Worm (Caenorhabditis elegans): ENCODE data around the gene F35B12.9.

Gene F35B12.9

DNA sequence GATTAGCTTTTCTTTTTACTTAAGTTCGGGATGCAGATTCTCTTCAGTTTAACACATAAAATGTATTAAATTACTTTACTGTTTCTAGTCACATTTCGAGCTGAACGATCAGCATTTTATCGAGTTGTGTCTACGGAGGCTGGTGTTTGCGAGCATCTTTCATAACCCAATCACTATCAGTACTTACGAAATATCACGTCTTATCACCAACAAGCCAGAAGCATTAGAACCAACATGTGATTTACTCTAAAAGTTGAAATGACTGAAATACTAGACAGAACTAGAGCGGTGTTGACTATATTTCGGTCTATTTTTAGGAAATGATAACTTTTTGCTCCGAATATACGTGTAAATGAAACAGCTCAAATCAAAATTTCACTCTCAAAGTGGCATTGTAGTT, 47.5 kb downstream of the F35B12.9 start (continued):
- TF ChIP-seq dve-1 (tag; optimal IDR thresholded peaks at IDR 0.05): no peak
- no peak for TF ChIP-seq hlh-8 (tag; optimal IDR thresholded peaks at IDR 0.05)
- no peak for TF ChIP-seq pha-4 (tag; optimal IDR thresholded peaks at IDR 0.05)
- no peak for TF ChIP-seq F13H6.1 (tag; optimal IDR thresholded peaks at IDR 0.05)

DNA sequence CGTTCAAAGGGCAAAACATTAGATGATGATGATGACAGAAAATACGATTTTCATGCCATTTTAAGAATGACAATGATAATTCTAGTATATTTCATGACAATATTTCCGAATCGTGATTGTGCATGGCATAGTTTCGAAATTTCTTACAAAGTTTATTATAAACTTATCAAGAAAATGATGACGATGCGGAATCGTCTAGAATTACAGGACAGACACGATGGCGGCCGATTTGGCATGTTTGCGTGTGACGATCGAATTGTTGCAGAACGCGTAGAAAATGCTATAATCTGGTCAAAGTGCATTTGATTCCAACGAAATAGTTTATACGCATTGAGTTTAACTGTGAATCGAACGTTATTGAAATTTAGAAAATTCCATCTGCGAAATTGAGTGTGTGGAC, 48.3 kb downstream of the F35B12.9 start:
- TF ChIP-seq elt-2 (tag; optimal IDR thresholded peaks at IDR 0.05) (no peak), ahr-1 (tag; optimal IDR thresholded peaks at IDR 0.05) (no peak), hlh-13 (GFP tag; optimal IDR thresholded peaks at IDR 0.05) (no peak), ttx-3 (tag; optimal IDR thresholded peaks at IDR 0.05) (no peak), fax-1 (tag; optimal IDR thresholded peaks at IDR 0.05) (no peak), gmeb-2 (tag; optimal IDR thresholded peaks at IDR 0.05) (no peak), hlh-8 (tag; optimal IDR thresholded peaks at IDR 0.05) (no peak), ceh-30 (tag; optimal IDR thresholded peaks at IDR 0.05) (no peak), ceh-34 (tag; optimal IDR thresholded peaks at IDR 0.05) (no peak), ceh-22 (tag; optimal IDR thresholded peaks at IDR 0.05) (no peak), pha-2 (tag; optimal IDR thresholded peaks at IDR 0.05) (no peak), nhr-11 (tag; optimal IDR thresholded peaks at IDR 0.05) (no peak), C08G9.2 (tag; optimal IDR thresholded peaks at IDR 0.05) (no peak), ceh-6 (GFP tag; optimal IDR thresholded peaks at IDR 0.05) (no peak), dmd-4 (tag; optimal IDR thresholded peaks at IDR 0.05; ENCODE audit: borderline replicate concordance) (no peak), ceh-45 (GFP tag; IDR thresholded peaks at IDR 0.05) (no peak)

DNA sequence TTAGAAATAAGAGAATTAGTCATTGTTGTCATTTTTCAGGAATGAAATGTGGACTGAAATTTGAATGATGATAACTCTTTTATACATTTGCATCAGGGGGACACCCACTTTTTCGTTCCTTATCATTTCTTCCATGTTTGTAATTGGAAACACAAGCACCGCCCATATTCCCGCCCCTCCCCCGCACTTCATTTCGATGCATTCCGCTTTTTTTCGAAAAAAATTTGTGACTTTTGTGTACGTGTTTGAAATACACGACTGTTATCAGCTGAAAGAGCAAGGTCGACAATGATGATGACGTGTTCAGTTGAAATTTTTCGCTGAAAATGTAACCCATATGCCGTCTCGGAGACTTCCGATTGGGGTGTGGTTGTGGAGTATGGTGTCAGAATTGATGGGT, 49.7 kb downstream of the F35B12.9 start, which contains the start of gene zip-10:
zip-10 (minus strand) TSS at position 43 of the 400 bp plus-strand sequence.
- no peak for TF ChIP-seq pag-3 (tag; optimal IDR thresholded peaks at IDR 0.05; ENCODE audit: borderline replicate concordance)
- TF ChIP-seq fax-1 (tag; optimal IDR thresholded peaks at IDR 0.05): no peak
- no peak for TF ChIP-seq nfya-1 (tag; optimal IDR thresholded peaks at IDR 0.05)
- TF ChIP-seq lim-6 (tag; optimal IDR thresholded peaks at IDR 0.05): no peak
- no peak for TF ChIP-seq npax-4 (tag; optimal IDR thresholded peaks at IDR 0.05)
- no peak for TF ChIP-seq ceh-2 (tag; optimal IDR thresholded peaks at IDR 0.05)
- no peak for TF ChIP-seq pqm-1 (tag; optimal IDR thresholded peaks at IDR 0.05)
- no peak for TF ChIP-seq unc-86 (tag; optimal IDR thresholded peaks at IDR 0.05)
- TF ChIP-seq hlh-6 (tag; optimal IDR thresholded peaks at IDR 0.05): no peak
- TF ChIP-seq fkh-10 (GFP tag; optimal IDR thresholded peaks at IDR 0.05): no peak
- no peak for TF ChIP-seq rnt-1 (tag; optimal IDR thresholded peaks at IDR 0.05)
- no peak for TF ChIP-seq K02D7.2 (tag; optimal IDR thresholded peaks at IDR 0.05)
- no peak for TF ChIP-seq tbx-7 (tag; optimal IDR thresholded peaks at IDR 0.05)
